Fruit fly (Drosophila melanogaster) whole organism, larva: ENCODE measurements around the gene CG42812.

Source experiments
- noc ChIP-seq: fragments of 200-800 bp; sonication (Bioruptor generic); optimal IDR thresholded peaks from 3 replicates; lab custom pipeline; 2019; ENCODE audit warnings: missing biosample characterization, mild to moderate bottlenecking, missing genetic modification characterization, moderate library complexity

Gene CG42812

dm6 chr3R:24348420-24349190 is 19.4 kb downstream of the CG42812 start, which contains the start of the genes CG5746 and CG6454:
Gene CG5746, minus strand, starts transcription at chr3R:24348791.
Gene CG6454, plus strand, starts transcription at chr3R:24349182.
- no peak for TF ChIP-seq noc (tag; lab: Kevin White, UChicago)

dm6 chr3R:24341251-24341650 is 26.7 kb downstream of the CG42812 start, which contains the start of gene Ms:
Gene Ms, plus strand, starts transcription at chr3R:24341551.
- no peak for TF ChIP-seq noc (tag; lab: Kevin White, UChicago)

dm6 chr3R:24336622-24337021 is 31.3 kb downstream of the CG42812 start, which contains the start of gene CG6432:
Gene CG6432, plus strand, starts transcription at chr3R:24336922.
- no peak for TF ChIP-seq noc (tag; lab: Kevin White, UChicago)

- no peak for TF ChIP-seq noc (tag; lab: Kevin White, UChicago)
These were observed 34.7 kb downstream of the CG42812 start, which contains the start of the genes Rrp5 and Dis3 for dm6 chr3R:24333182-24333808. Gene Rrp5, minus strand, starts transcription at chr3R:24333316. Gene Dis3, plus strand, starts transcription at chr3R:24333433.

- TF ChIP-seq noc (tag; lab: Kevin White, UChicago): no peak
These were observed 47.6 kb downstream of the CG42812 start for dm6 chr3R:24320342-24320711.

dm6 chr3R:24319632-24320341 is 48.2 kb downstream of the CG42812 start:
- no peak for TF ChIP-seq noc (tag; lab: Kevin White, UChicago)

dm6 chr3R:24319083-24319381 is 48.9 kb downstream of the CG42812 start:
- no peak for TF ChIP-seq noc (tag; lab: Kevin White, UChicago)

- no peak for TF ChIP-seq noc (tag; lab: Kevin White, UChicago)
These were observed 49.5 kb downstream of the CG42812 start, which contains the start of the genes Nab2 and BRWD3 for dm6 chr3R:24318217-24319082. Gene Nab2, minus strand, starts transcription at chr3R:24318419. Gene BRWD3, plus strand, starts transcription at chr3R:24319000.
